Worm (Caenorhabditis elegans): Measurements from ENCODE around the gene frk-1.

ce11 chrIV:10078003-10078402 is 35.0 kb downstream of the frk-1 start:
- no peak for TF ChIP-seq him-1 (tag; optimal IDR thresholded peaks at IDR 0.05)
- TF ChIP-seq dao-5 (tag; optimal IDR thresholded peaks at IDR 0.05), result no peak
- TF ChIP-seq W03F9.2 (tag; optimal IDR thresholded peaks at IDR 0.05), result no peak

Data from whole organism, L4/young adult.